Fruit fly (Drosophila melanogaster): ENCODE data around the gene kipf.

dm6 chr3R:7926354-7926753 lies 12.7 kb downstream of the kipf start:
- TF ChIP-seq nerfin-2 (GFP tag; IDR thresholded peaks at IDR 0.05; ENCODE audit: partially characterized antibody) (no peak), hkb (optimal IDR thresholded peaks at IDR 0.05) (no peak), hkb (GFP tag; IDR thresholded peaks at IDR 0.05) (no peak), CG7556 (GFP tag; optimal IDR thresholded peaks at IDR 0.05) (no peak), yki (optimal IDR thresholded peaks at IDR 0.05) (no peak), CTCF (GFP tag; optimal IDR thresholded peaks at IDR 0.05) (no peak), pfk (GFP tag; optimal IDR thresholded peaks at IDR 0.05) (no peak), fru (optimal IDR thresholded peaks at IDR 0.05) (no peak), CG11560 (tag; IDR thresholded peaks at IDR 0.05) (no peak)
